Worm (Caenorhabditis elegans) whole organism, L3 larva: Measurements from ENCODE around the gene ins-16.

Experiments
- elt-1 ChIP-seq: fragments of 150-350 bp; optimal IDR thresholded peaks from 2 replicates; lab custom pipeline; 2014; ENCODE audit warnings: missing biosample characterization, missing genetic modification characterization
- fkh-10 ChIP-seq: sonication (generic microtip); optimal IDR thresholded peaks from 2 replicates; lab custom pipeline; 2017; ENCODE audit warnings: missing biosample characterization, missing genetic modification reagents, missing genetic modification characterization
- nfya-1 ChIP-seq: sonication (generic microtip); optimal IDR thresholded peaks from 2 replicates; lab custom pipeline; 2017; ENCODE audit warnings: missing genetic modification characterization, mild to moderate bottlenecking, missing compliant biosample characterization, antibody characterized with exemption, moderate library complexity; ENCODE audit not compliant: insufficient read depth
- nhr-23 ChIP-seq: fragments of 150-350 bp; optimal IDR thresholded peaks from 2 replicates; lab custom pipeline; 2014; ENCODE audit warnings: missing biosample characterization, missing genetic modification reagents, missing genetic modification characterization
- pha-4 ChIP-seq: fragments of 150-350 bp; optimal IDR thresholded peaks from 2 replicates; lab custom pipeline; 2014; ENCODE audit warnings: missing biosample characterization, missing genetic modification reagents, missing genetic modification characterization
- snpc-4 ChIP-seq: fragments of 150-350 bp; optimal IDR thresholded peaks from 2 replicates; lab custom pipeline; 2014; ENCODE audit warnings: missing biosample characterization, missing genetic modification characterization
- unc-62 ChIP-seq: fragments of 150-350 bp; sonication (generic microtip); optimal IDR thresholded peaks from 4 replicates; lab custom pipeline; 2014; ENCODE audit warnings: missing biosample characterization, missing genetic modification reagents, missing genetic modification characterization
- ztf-11 ChIP-seq: fragments of 150-350 bp; optimal IDR thresholded peaks from 2 replicates; lab custom pipeline; 2014; ENCODE audit warnings: missing biosample characterization, missing genetic modification characterization

DNA sequence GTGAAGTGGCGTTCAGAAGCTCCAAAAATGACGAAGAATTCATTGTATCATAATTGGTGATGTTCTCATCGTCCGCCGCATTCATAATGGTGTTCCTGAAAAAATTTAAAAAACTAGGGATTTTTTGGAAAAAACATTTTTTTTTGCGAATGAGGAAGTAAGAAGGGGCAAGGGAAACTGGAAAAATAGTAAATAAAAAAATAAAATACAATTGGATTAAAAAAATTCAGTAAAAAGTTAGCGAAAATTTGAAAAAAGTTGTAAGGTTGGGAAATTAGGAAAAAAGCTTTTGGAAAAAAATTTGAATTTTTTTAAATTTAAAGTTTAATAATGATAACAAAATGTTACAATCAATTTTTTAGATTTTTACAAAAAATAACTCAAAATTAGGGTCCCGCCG lies 39.3 kb downstream of the ins-16 start, which contains the start of gene ckr-2:
- TF ChIP-seq fkh-10 (no peak), unc-62 (GFP tag; lab: Kevin White, UChicago) (no peak), snpc-4 (tag; lab: Kevin White, UChicago) (no peak), pha-4 (tag; lab: Kevin White, UChicago) (no peak), elt-1 (no peak), ztf-11 (tag; lab: Kevin White, UChicago) (no peak), nhr-23 (tag; lab: Kevin White, UChicago) (no peak), nfya-1 (tag; lab: Kevin White, UChicago) (no peak)
